Worm (Caenorhabditis elegans) whole organism, L2 larva: ENCODE results near the gene npl-4.1.

Source experiments
- C34F6.9 ChIP-seq: fragments of 150-350 bp; optimal IDR thresholded peaks from 2 replicates; lab custom pipeline; 2014; ENCODE audit warnings: missing biosample characterization, missing genetic modification characterization
- F13H6.1 ChIP-seq: sonication (generic microtip); optimal IDR thresholded peaks from 2 replicates; lab custom pipeline; 2016; ENCODE audit warnings: missing genetic modification characterization, missing compliant biosample characterization
- R02D3.7 ChIP-seq: fragments of 150-350 bp; optimal IDR thresholded peaks from 2 replicates; lab custom pipeline; 2014; ENCODE audit warnings: missing biosample characterization, missing genetic modification characterization
- Y55F3AM.14 ChIP-seq: fragments of 200-800 bp; sonication (Bioruptor generic); optimal IDR thresholded peaks from 2 replicates; lab custom pipeline; 2018; ENCODE audit warnings: mild to moderate bottlenecking, missing genetic modification characterization, missing compliant biosample characterization
- ZK546.5 ChIP-seq: sonication (generic microtip); optimal IDR thresholded peaks from 2 replicates; lab custom pipeline; 2017; ENCODE audit warnings: missing biosample characterization, missing genetic modification characterization
- alr-1 ChIP-seq: fragments of 150-350 bp; optimal IDR thresholded peaks from 2 replicates; lab custom pipeline; 2014; ENCODE audit warnings: missing biosample characterization, missing genetic modification characterization
- aly-2 ChIP-seq: fragments of 150-350 bp; optimal IDR thresholded peaks from 2 replicates; lab custom pipeline; 2014; ENCODE audit warnings: missing biosample characterization, missing genetic modification characterization
- ama-1 ChIP-seq: fragments of 150-350 bp; optimal IDR thresholded peaks from 2 replicates; lab custom pipeline; 2018; ENCODE audit warnings: inconsistent platforms
- blmp-1 ChIP-seq: sonication (generic microtip); optimal IDR thresholded peaks from 2 replicates; lab custom pipeline; 2017; ENCODE audit warnings: missing genetic modification characterization, mild to moderate bottlenecking, missing compliant biosample characterization, antibody characterized with exemption, moderate library complexity; ENCODE audit not compliant: insufficient read depth
- ceh-16 ChIP-seq: fragments of 150-350 bp; optimal IDR thresholded peaks from 2 replicates; lab custom pipeline; 2014; ENCODE audit warnings: missing biosample characterization, missing genetic modification characterization
- ceh-82 ChIP-seq: fragments of 150-350 bp; optimal IDR thresholded peaks from 2 replicates; lab custom pipeline; 2014; ENCODE audit warnings: missing biosample characterization, missing genetic modification characterization
- crh-2 ChIP-seq: sonication (generic microtip); optimal IDR thresholded peaks from 2 replicates; lab custom pipeline; 2017; ENCODE audit warnings: missing biosample characterization, missing genetic modification characterization
- dmd-4 ChIP-seq: sonication (generic microtip); optimal IDR thresholded peaks from 2 replicates; lab custom pipeline; 2017; ENCODE audit warnings: missing biosample characterization, missing genetic modification characterization
- egl-27 ChIP-seq: sonication (generic microtip); optimal IDR thresholded peaks from 3 replicates; lab custom pipeline; 2017; ENCODE audit warnings: missing biosample characterization, missing genetic modification reagents, missing genetic modification characterization
- elt-1 ChIP-seq: fragments of 150-350 bp; optimal IDR thresholded peaks from 2 replicates; lab custom pipeline; 2014; ENCODE audit warnings: missing biosample characterization, missing genetic modification characterization
- elt-3 ChIP-seq: sonication (generic microtip); optimal IDR thresholded peaks from 2 replicates; lab custom pipeline; 2017; ENCODE audit warnings: missing biosample characterization, missing genetic modification characterization
- fos-1 ChIP-seq: fragments of 150-350 bp; optimal IDR thresholded peaks from 2 replicates; lab custom pipeline; 2014; ENCODE audit warnings: missing biosample characterization, missing genetic modification characterization
- gmeb-1 ChIP-seq: fragments of 150-350 bp; optimal IDR thresholded peaks from 2 replicates; lab custom pipeline; 2014; ENCODE audit warnings: missing biosample characterization, missing genetic modification characterization
- lin-11 ChIP-seq: fragments of 150-350 bp; sonication (generic microtip); optimal IDR thresholded peaks from 2 replicates; lab custom pipeline; 2014; ENCODE audit warnings: missing biosample characterization, missing genetic modification characterization, inconsistent platforms, mixed read lengths
- lin-13 ChIP-seq: fragments of 150-350 bp; optimal IDR thresholded peaks from 2 replicates; lab custom pipeline; 2014; ENCODE audit warnings: missing biosample characterization, missing genetic modification reagents, missing genetic modification characterization
- lin-39 ChIP-seq: fragments of 150-350 bp; optimal IDR thresholded peaks from 2 replicates; lab custom pipeline; 2014; ENCODE audit warnings: missing biosample characterization, missing genetic modification reagents, missing genetic modification characterization
- lsy-2 ChIP-seq, 2 experiments: fragments of 150-350 bp in 1 of 2; sonication (generic microtip) in 1 of 2; optimal IDR thresholded peaks; 2 replicates each; lab custom pipeline; 2014 to 2017; ENCODE audit warnings: missing biosample characterization in 2 of 2, missing genetic modification characterization in 2 of 2
- mab-5 ChIP-seq: fragments of 150-350 bp; optimal IDR thresholded peaks from 2 replicates; lab custom pipeline; 2014; ENCODE audit warnings: missing biosample characterization, missing genetic modification characterization
- mbf-1 ChIP-seq: sonication (generic microtip); optimal IDR thresholded peaks from 2 replicates; lab custom pipeline; 2017; ENCODE audit warnings: missing biosample characterization, missing genetic modification characterization
- mdl-1 ChIP-seq, 2 experiments: fragments of 150-350 bp in 1 of 2; sonication (generic microtip) in 1 of 2; optimal IDR thresholded peaks; 2 replicates each; lab custom pipeline; 2017; ENCODE audit warnings: missing biosample characterization in 2 of 2, missing genetic modification characterization in 2 of 2
- nhr-10 ChIP-seq: sonication (generic microtip); optimal IDR thresholded peaks from 2 replicates; lab custom pipeline; 2017; ENCODE audit warnings: missing biosample characterization, missing genetic modification characterization
- nhr-11 ChIP-seq: fragments of 150-350 bp; optimal IDR thresholded peaks from 2 replicates; lab custom pipeline; 2014; ENCODE audit warnings: missing biosample characterization, missing genetic modification characterization
- nhr-12 ChIP-seq: fragments of 150-350 bp; optimal IDR thresholded peaks from 2 replicates; lab custom pipeline; 2014; ENCODE audit warnings: missing biosample characterization, missing genetic modification characterization
- nhr-129 ChIP-seq: fragments of 150-350 bp; optimal IDR thresholded peaks from 2 replicates; lab custom pipeline; 2014; ENCODE audit warnings: missing biosample characterization, missing genetic modification characterization
- nhr-21 ChIP-seq: fragments of 150-350 bp; optimal IDR thresholded peaks from 2 replicates; lab custom pipeline; 2014; ENCODE audit warnings: missing biosample characterization, missing genetic modification characterization
- nhr-23 ChIP-seq: fragments of 150-350 bp; optimal IDR thresholded peaks from 2 replicates; lab custom pipeline; 2014; ENCODE audit warnings: missing biosample characterization, missing genetic modification reagents, missing genetic modification characterization
- nhr-237 ChIP-seq: fragments of 150-350 bp; optimal IDR thresholded peaks from 2 replicates; lab custom pipeline; 2014; ENCODE audit warnings: missing biosample characterization, missing genetic modification characterization
- nhr-25 ChIP-seq: fragments of 150-350 bp; sonication (generic microtip); optimal IDR thresholded peaks from 3 replicates; lab custom pipeline; 2014; ENCODE audit warnings: missing biosample characterization, missing genetic modification characterization
- nhr-6 ChIP-seq: fragments of 150-350 bp; optimal IDR thresholded peaks from 2 replicates; lab custom pipeline; 2014; ENCODE audit warnings: missing biosample characterization, missing genetic modification characterization
- nhr-77 ChIP-seq: fragments of 150-350 bp; optimal IDR thresholded peaks from 2 replicates; lab custom pipeline; 2014; ENCODE audit warnings: missing biosample characterization, missing genetic modification characterization
- peb-1 ChIP-seq: fragments of 150-350 bp; optimal IDR thresholded peaks from 2 replicates; lab custom pipeline; 2014; ENCODE audit warnings: missing biosample characterization, missing genetic modification characterization
- sem-4 ChIP-seq: fragments of 150-350 bp; optimal IDR thresholded peaks from 2 replicates; lab custom pipeline; 2014; ENCODE audit warnings: missing biosample characterization, missing genetic modification reagents, missing genetic modification characterization
- skn-1 ChIP-seq: sonication (generic microtip); optimal IDR thresholded peaks from 2 replicates; lab custom pipeline; 2017; ENCODE audit warnings: missing biosample characterization, missing genetic modification characterization
- sma-3 ChIP-seq: sonication (generic microtip); optimal IDR thresholded peaks from 2 replicates; lab custom pipeline; 2016; ENCODE audit warnings: missing genetic modification reagents, missing genetic modification characterization, missing compliant biosample characterization
- sma-9 ChIP-seq, 2 experiments: fragments of 150-350 bp in 1 of 2; sonication (generic microtip) in 1 of 2; optimal IDR thresholded peaks; 2 replicates each; lab custom pipeline; 2014 to 2016; ENCODE audit warnings: missing genetic modification characterization in 2 of 2, mild to moderate bottlenecking in 1 of 2, missing biosample characterization in 1 of 2, missing compliant biosample characterization in 1 of 2, missing genetic modification reagents in 1 of 2, moderate library complexity in 1 of 2
- snpc-4 ChIP-seq: fragments of 150-350 bp; optimal IDR thresholded peaks from 2 replicates; lab custom pipeline; 2014; ENCODE audit warnings: missing biosample characterization, missing genetic modification characterization
- unc-39 ChIP-seq: fragments of 150-350 bp; optimal IDR thresholded peaks from 2 replicates; lab custom pipeline; 2014; ENCODE audit warnings: missing biosample characterization, missing genetic modification characterization
- unc-55 ChIP-seq: fragments of 150-350 bp; sonication (generic microtip); optimal IDR thresholded peaks from 3 replicates; lab custom pipeline; 2014; ENCODE audit warnings: missing biosample characterization, missing genetic modification reagents, missing genetic modification characterization
- unc-62 ChIP-seq: fragments of 150-350 bp; optimal IDR thresholded peaks from 2 replicates; lab custom pipeline; 2014; ENCODE audit warnings: missing biosample characterization, missing genetic modification reagents, missing genetic modification characterization
- zag-1 ChIP-seq: fragments of 150-350 bp; optimal IDR thresholded peaks from 2 replicates; lab custom pipeline; 2014; ENCODE audit warnings: missing biosample characterization, missing genetic modification characterization
- ztf-1 ChIP-seq: fragments of 200-800 bp; sonication (Bioruptor generic); conservative IDR thresholded peaks from 2 replicates; pipeline ENCODE4 v1.3.6; 2022; ENCODE audit warnings: missing genetic modification characterization, missing compliant biosample characterization
- ztf-11 ChIP-seq: sonication (generic microtip); optimal IDR thresholded peaks from 2 replicates; lab custom pipeline; 2017; ENCODE audit warnings: missing biosample characterization, missing genetic modification characterization
- ztf-4 ChIP-seq: fragments of 150-350 bp; optimal IDR thresholded peaks from 2 replicates; lab custom pipeline; 2014; ENCODE audit warnings: missing biosample characterization, missing genetic modification characterization

The npl-4.1 gene

ce11 chrII:5605538-5605945 is 25.6 kb upstream of the npl-4.1 start:
- no peak for TF ChIP-seq aly-2 (tag; lab: Kevin White, UChicago)
- peak; percentile 97 for TF ChIP-seq sma-9 (GFP tag; optimal IDR thresholded peaks at IDR 0.05; lab: Kevin White, UChicago)
- peak; percentile 63 for TF ChIP-seq sma-9 (tag; optimal IDR thresholded peaks at IDR 0.05; lab: Kevin White, UChicago)
- no peak for TF ChIP-seq peb-1 (tag; lab: Kevin White, UChicago)
- no peak for TF ChIP-seq ama-1 (lab: Kevin White, UChicago)
- TF ChIP-seq unc-55 (GFP tag; lab: Kevin White, UChicago), result no peak
- TF ChIP-seq elt-1 (tag; lab: Kevin White, UChicago), result no peak
- no peak for TF ChIP-seq skn-1 (tag; lab: Kevin White, UChicago)
- peak; percentile 61 for TF ChIP-seq gmeb-1 (tag; lab: Kevin White, UChicago)
- peak; percentile 82 for TF ChIP-seq egl-27 (tag; lab: Kevin White, UChicago)
- TF ChIP-seq fos-1 (tag; lab: Kevin White, UChicago), result peak; percentile 86
- TF ChIP-seq blmp-1 (tag; lab: Kevin White, UChicago), result peak; percentile 72
- no peak for TF ChIP-seq elt-3 (tag; lab: Kevin White, UChicago)
- peak; percentile 56 for TF ChIP-seq C34F6.9 (tag; lab: Kevin White, UChicago)
- no peak for TF ChIP-seq dmd-4 (tag; lab: Kevin White, UChicago)
- TF ChIP-seq zag-1 (tag; lab: Kevin White, UChicago), result no peak
- no peak for TF ChIP-seq nhr-11 (tag; lab: Kevin White, UChicago)
- TF ChIP-seq ztf-11, result no peak
- TF ChIP-seq R02D3.7 (tag; lab: Kevin White, UChicago), result no peak
- no peak for TF ChIP-seq unc-39 (tag; lab: Kevin White, UChicago)
- TF ChIP-seq ceh-16 (tag; lab: Kevin White, UChicago), result peak; percentile 20
- TF ChIP-seq lin-11 (tag; lab: Kevin White, UChicago), result no peak
- TF ChIP-seq ztf-4 (tag; lab: Kevin White, UChicago), result no peak
- no peak for TF ChIP-seq alr-1 (tag; lab: Kevin White, UChicago)
- TF ChIP-seq sem-4 (tag; lab: Kevin White, UChicago), result peak; percentile 64
- no peak for TF ChIP-seq lin-39
- no peak for TF ChIP-seq mbf-1
- no peak for TF ChIP-seq nhr-77 (tag; lab: Kevin White, UChicago)
- no peak for TF ChIP-seq nhr-10 (tag; lab: Kevin White, UChicago)
- TF ChIP-seq lin-13 (GFP tag; lab: Kevin White, UChicago), result no peak
- TF ChIP-seq nhr-6 (tag; lab: Kevin White, UChicago), result peak; percentile 37
- TF ChIP-seq nhr-12, result no peak
- peak; percentile 92 for TF ChIP-seq nhr-21 (tag; lab: Kevin White, UChicago)
- no peak for TF ChIP-seq mab-5 (tag; lab: Kevin White, UChicago)
- TF ChIP-seq mdl-1 (tag; optimal IDR thresholded peaks at IDR 0.05; lab: Kevin White, UChicago), result peak; percentile 39 to 59
- peak; percentile 92 for TF ChIP-seq sma-3 (GFP tag; lab: Kevin White, UChicago)
- TF ChIP-seq ceh-82 (tag; lab: Kevin White, UChicago), result no peak
- peak; percentile 92 for TF ChIP-seq nhr-25 (tag; lab: Kevin White, UChicago)
- peak; percentile 79 for TF ChIP-seq nhr-129 (tag; lab: Kevin White, UChicago)
- peak; percentile 10 for TF ChIP-seq F13H6.1 (tag; lab: Kevin White, UChicago)
- TF ChIP-seq snpc-4 (tag; lab: Kevin White, UChicago), result no peak
- TF ChIP-seq Y55F3AM.14 (GFP tag; lab: Kevin White, UChicago), result peak; percentile 6
- no peak for TF ChIP-seq nhr-237 (tag; lab: Kevin White, UChicago)
- TF ChIP-seq ZK546.5, result no peak
- peak; percentile 67 for TF ChIP-seq crh-2 (tag; lab: Kevin White, UChicago)
- TF ChIP-seq lsy-2 (tag; optimal IDR thresholded peaks at IDR 0.05; lab: Kevin White, UChicago), result peak in 1 of 2 experiments; percentile 51
- no peak for TF ChIP-seq ztf-1 (GFP tag; lab: Robert Waterston, UW)
- no peak for TF ChIP-seq nhr-23 (tag; lab: Kevin White, UChicago)
- TF ChIP-seq unc-62 (GFP tag; lab: Kevin White, UChicago), result no peak
- TF ChIP-seq, all 48 proteins: peak for 18
